Worm (Caenorhabditis elegans) whole organism, young adult: ENCODE results near the gene spe-29.

Experiments
- F10E7.11 ChIP-seq: sonication (generic microtip); optimal IDR thresholded peaks from 2 replicates; lab custom pipeline; 2017; ENCODE audit warnings: mild to moderate bottlenecking, missing genetic modification characterization, moderate library complexity, missing compliant biosample characterization
- F33H1.4 ChIP-seq: fragments of 200-800 bp; sonication (Bioruptor generic); IDR thresholded peaks from 2 replicates; pipeline ENCODE4 v1.3.6; 2022; ENCODE audit warnings: missing genetic modification reagents, missing genetic modification characterization, missing compliant biosample characterization
- F39B2.1 ChIP-seq: fragments of 200-800 bp; sonication (Bioruptor generic); IDR thresholded peaks from 2 replicates; pipeline ENCODE4 v1.3.6; 2022; ENCODE audit warnings: missing genetic modification reagents, missing genetic modification characterization, missing compliant biosample characterization
- F49E8.2 ChIP-seq: sonication (generic microtip); optimal IDR thresholded peaks from 3 replicates; lab custom pipeline; 2017; ENCODE audit warnings: missing genetic modification characterization, mild to moderate bottlenecking, missing compliant biosample characterization, antibody characterized with exemption, moderate library complexity; ENCODE audit not compliant: insufficient read depth
- F57C9.4 ChIP-seq: sonication (generic microtip); optimal IDR thresholded peaks from 2 replicates; lab custom pipeline; 2017; ENCODE audit warnings: mild to moderate bottlenecking, missing genetic modification characterization, missing compliant biosample characterization
- K11D2.4 ChIP-seq: fragments of 200-800 bp; sonication (Bioruptor generic); IDR thresholded peaks from 2 replicates; pipeline ENCODE4 v1.3.6; 2022; ENCODE audit warnings: missing genetic modification reagents, missing genetic modification characterization, missing compliant biosample characterization
- Y53G8AR.9 ChIP-seq: fragments of 200-800 bp; sonication (Bioruptor generic); conservative IDR thresholded peaks from 2 replicates; pipeline ENCODE4 v1.3.6; 2022; ENCODE audit warnings: missing genetic modification reagents, missing genetic modification characterization, missing compliant biosample characterization
- Y67H2A.10 ChIP-seq: fragments of 200-800 bp; sonication (Bioruptor generic); conservative IDR thresholded peaks from 2 replicates; pipeline ENCODE4 v1.3.6; 2022; ENCODE audit warnings: missing genetic modification reagents, missing genetic modification characterization, missing compliant biosample characterization
- Y79H2A.3 ChIP-seq: fragments of 200-800 bp; sonication (Bioruptor generic); conservative IDR thresholded peaks from 2 replicates; pipeline ENCODE4 v1.3.6; 2022; ENCODE audit warnings: missing genetic modification reagents, missing genetic modification characterization, missing compliant biosample characterization
- Y95B8A.8 ChIP-seq: fragments of 200-800 bp; sonication (Bioruptor generic); IDR thresholded peaks from 2 replicates; pipeline ENCODE4 v1.3.6; 2022; ENCODE audit warnings: missing genetic modification reagents, missing genetic modification characterization, missing compliant biosample characterization
- aptf-2 ChIP-seq: fragments of 200-800 bp; sonication (Bioruptor generic); conservative IDR thresholded peaks from 2 replicates; pipeline ENCODE4 v1.3.6; 2022; ENCODE audit warnings: missing genetic modification reagents, missing genetic modification characterization, missing compliant biosample characterization
- aptf-3 ChIP-seq: fragments of 200-800 bp; sonication (Bioruptor generic); IDR thresholded peaks from 2 replicates; pipeline ENCODE4 v1.3.6; 2022; ENCODE audit warnings: missing genetic modification characterization, missing compliant biosample characterization
- attf-5 ChIP-seq: fragments of 200-800 bp; sonication (Bioruptor generic); optimal IDR thresholded peaks from 2 replicates; lab custom pipeline; 2018; ENCODE audit warnings: mild to moderate bottlenecking, missing genetic modification characterization, missing compliant biosample characterization
- attf-6 ChIP-seq: fragments of 200-800 bp; sonication (Bioruptor generic); IDR thresholded peaks from 2 replicates; pipeline ENCODE4 v1.3.6; 2022; ENCODE audit warnings: missing genetic modification reagents, missing genetic modification characterization, missing compliant biosample characterization
- bed-2 ChIP-seq: fragments of 200-800 bp; sonication (Bioruptor generic); IDR thresholded peaks from 2 replicates; pipeline ENCODE4 v1.3.6; 2022; ENCODE audit warnings: missing genetic modification reagents, missing genetic modification characterization, missing compliant biosample characterization
- cebp-1 ChIP-seq, 2 experiments: fragments of 200-800 bp in 1 of 2; sonication (Bioruptor generic) in 1 of 2; sonication (generic microtip) in 1 of 2; IDR thresholded peaks in 1 of 2; optimal IDR thresholded peaks in 1 of 2; 2 replicates each; pipeline versions ENCODE4 v1.3.6 to Lab custom; 2017 to 2022; ENCODE audit warnings: missing compliant biosample characterization in 2 of 2, missing genetic modification characterization in 2 of 2, mild to moderate bottlenecking in 1 of 2, missing genetic modification reagents in 1 of 2, moderate library complexity in 1 of 2
- ceh-27 ChIP-seq: fragments of 200-800 bp; sonication (Bioruptor generic); optimal IDR thresholded peaks from 2 replicates; lab custom pipeline; 2018; ENCODE audit warnings: mild to moderate bottlenecking, missing genetic modification characterization, moderate library complexity, missing compliant biosample characterization
- die-1 ChIP-seq: sonication (generic microtip); optimal IDR thresholded peaks from 2 replicates; lab custom pipeline; 2016; ENCODE audit warnings: missing genotype, mild to moderate bottlenecking, missing genetic modification characterization, missing compliant biosample characterization
- dpl-1 ChIP-seq: fragments of 150-350 bp; optimal IDR thresholded peaks from 2 replicates; lab custom pipeline; 2014; ENCODE audit warnings: missing biosample characterization, missing genetic modification reagents, missing genetic modification characterization
- egl-44 ChIP-seq: fragments of 200-800 bp; sonication (Bioruptor generic); IDR thresholded peaks from 2 replicates; pipeline ENCODE4 v1.3.6; 2022; ENCODE audit warnings: missing genetic modification reagents, missing genetic modification characterization, missing compliant biosample characterization
- egrh-3 ChIP-seq: fragments of 200-800 bp; sonication (Bioruptor generic); IDR thresholded peaks from 2 replicates; pipeline ENCODE4 v1.3.6; 2022; ENCODE audit warnings: missing genetic modification reagents, missing genetic modification characterization, missing compliant biosample characterization
- ets-4 ChIP-seq: fragments of 200-800 bp; sonication (Bioruptor generic); optimal IDR thresholded peaks from 2 replicates; lab custom pipeline; 2018; ENCODE audit warnings: mild to moderate bottlenecking, missing genetic modification characterization, missing compliant biosample characterization
- fkh-3 ChIP-seq: sonication (generic microtip); optimal IDR thresholded peaks from 2 replicates; lab custom pipeline; 2016; ENCODE audit warnings: mild to moderate bottlenecking, missing genetic modification characterization, missing compliant biosample characterization
- gei-17 ChIP-seq: fragments of 200-800 bp; sonication (Bioruptor generic); optimal IDR thresholded peaks from 2 replicates; lab custom pipeline; 2018; ENCODE audit warnings: mild to moderate bottlenecking, missing genetic modification characterization, missing compliant biosample characterization
- hlh-12 ChIP-seq: sonication (generic microtip); optimal IDR thresholded peaks from 2 replicates; lab custom pipeline; 2016; ENCODE audit warnings: missing genetic modification characterization, missing compliant biosample characterization
- hsf-1 ChIP-seq: fragments of 200-800 bp; sonication (Bioruptor generic); IDR thresholded peaks from 2 replicates; pipeline ENCODE4 v1.3.6; 2022; ENCODE audit warnings: missing genetic modification reagents, missing genetic modification characterization, missing compliant biosample characterization
- let-607 ChIP-seq, 2 experiments: fragments of 200-800 bp in 1 of 2; sonication (Bioruptor generic) in 1 of 2; sonication (generic microtip) in 1 of 2; optimal IDR thresholded peaks; 2 replicates each; lab custom pipeline; 2016 to 2018; ENCODE audit warnings: mild to moderate bottlenecking in 2 of 2, missing compliant biosample characterization in 2 of 2, missing genetic modification characterization in 2 of 2, moderate library complexity in 2 of 2, missing genotype in 1 of 2
- lin-26 ChIP-seq: fragments of 200-800 bp; sonication (Bioruptor generic); IDR thresholded peaks from 2 replicates; pipeline ENCODE4 v1.3.6; 2022; ENCODE audit warnings: missing genetic modification reagents, missing genetic modification characterization, missing compliant biosample characterization
- lin-35 ChIP-seq, 3 experiments: fragments of 150-350 bp in 2 of 3; sonication (generic microtip) in 1 of 3; optimal IDR thresholded peaks; 2 replicates each; lab custom pipeline; 2014 to 2018; ENCODE audit warnings: missing biosample characterization in 3 of 3, missing genetic modification characterization in 3 of 3, missing genetic modification reagents in 3 of 3
- lin-40 ChIP-seq: sonication (generic microtip); optimal IDR thresholded peaks from 2 replicates; lab custom pipeline; 2016; ENCODE audit warnings: missing genetic modification characterization, mild to moderate bottlenecking, missing compliant biosample characterization, missing genotype, missing genetic modification reagents
- lsl-1 ChIP-seq: fragments of 200-800 bp; sonication (Bioruptor generic); optimal IDR thresholded peaks from 2 replicates; lab custom pipeline; 2018; ENCODE audit warnings: mild to moderate bottlenecking, missing genetic modification characterization, moderate library complexity, missing compliant biosample characterization
- madf-6 ChIP-seq: fragments of 200-800 bp; sonication (Bioruptor generic); IDR thresholded peaks from 2 replicates; pipeline ENCODE4 v1.3.6; 2022; ENCODE audit warnings: missing genetic modification reagents, missing genetic modification characterization, missing compliant biosample characterization
- mxl-1 ChIP-seq: sonication (generic microtip); optimal IDR thresholded peaks from 2 replicates; lab custom pipeline; 2016; ENCODE audit warnings: missing genetic modification characterization, missing compliant biosample characterization
- nfya-2 ChIP-seq: fragments of 200-800 bp; sonication (Bioruptor generic); IDR thresholded peaks from 2 replicates; pipeline ENCODE4 v1.3.6; 2022; ENCODE audit warnings: missing genetic modification reagents, missing genetic modification characterization, missing compliant biosample characterization
- nfyb-1 ChIP-seq: fragments of 200-800 bp; sonication (Bioruptor generic); IDR thresholded peaks from 2 replicates; pipeline ENCODE4 v1.3.6; 2022; ENCODE audit warnings: missing genetic modification reagents, missing genetic modification characterization, missing compliant biosample characterization
- nhr-179 ChIP-seq: sonication (generic microtip); optimal IDR thresholded peaks from 2 replicates; lab custom pipeline; 2016; ENCODE audit warnings: mild to moderate bottlenecking, missing genetic modification characterization, missing compliant biosample characterization
- nhr-27 ChIP-seq: fragments of 200-800 bp; sonication (Bioruptor generic); optimal IDR thresholded peaks from 2 replicates; lab custom pipeline; 2018; ENCODE audit warnings: mild to moderate bottlenecking, missing genetic modification characterization, moderate library complexity, missing compliant biosample characterization
- nhr-80 ChIP-seq: sonication (generic microtip); optimal IDR thresholded peaks from 2 replicates; lab custom pipeline; 2016; ENCODE audit warnings: missing genetic modification characterization, missing compliant biosample characterization
- nhr-90 ChIP-seq: sonication (generic microtip); optimal IDR thresholded peaks from 2 replicates; lab custom pipeline; 2016; ENCODE audit warnings: missing genotype, mild to moderate bottlenecking, missing genetic modification characterization, missing compliant biosample characterization
- rec-8 ChIP-seq, 2 experiments: sonication (generic microtip); optimal IDR thresholded peaks; 2 replicates each; lab custom pipeline; 2016; ENCODE audit warnings: mild to moderate bottlenecking in 2 of 2, missing genetic modification characterization in 2 of 2, missing genetic modification reagents in 2 of 2, missing genotype in 2 of 2, missing biosample characterization in 1 of 2, missing compliant biosample characterization in 1 of 2, moderate library complexity in 1 of 2
- rpc-1 ChIP-seq, 2 experiments: fragments of 150-350 bp in 1 of 2; sonication (generic microtip) in 1 of 2; optimal IDR thresholded peaks; 2 replicates each; lab custom pipeline; 2014 to 2018; ENCODE audit warnings: missing biosample characterization in 1 of 2, missing genetic modification characterization in 1 of 2, missing genetic modification reagents in 1 of 2, missing genotype in 1 of 2
- sea-2 ChIP-seq: fragments of 200-800 bp; sonication (Bioruptor generic); IDR thresholded peaks from 2 replicates; pipeline ENCODE4 v1.3.6; 2022; ENCODE audit warnings: missing genetic modification characterization, missing compliant biosample characterization
- snpc-4 ChIP-seq, 5 experiments: fragments of 150-350 bp in 1 of 5; sonication (generic microtip) in 4 of 5; optimal IDR thresholded peaks; 2 replicates each; lab custom pipeline; 2014 to 2018; ENCODE audit warnings: missing genetic modification characterization in 5 of 5, missing biosample characterization in 3 of 5, antibody characterized with exemption in 2 of 5, mild to moderate bottlenecking in 2 of 5, missing compliant biosample characterization in 2 of 5, missing genotype in 2 of 5, moderate library complexity in 2 of 5, missing genetic modification reagents in 1 of 5
- tlf-1 ChIP-seq: fragments of 200-800 bp; sonication (Bioruptor generic); optimal IDR thresholded peaks from 2 replicates; lab custom pipeline; 2018; ENCODE audit warnings: mild to moderate bottlenecking, missing genetic modification characterization, missing compliant biosample characterization
- unc-62 ChIP-seq: fragments of 150-350 bp; optimal IDR thresholded peaks from 2 replicates; lab custom pipeline; 2014; ENCODE audit warnings: missing biosample characterization, missing genetic modification reagents, missing genetic modification characterization
- ztf-25 ChIP-seq: fragments of 200-800 bp; sonication (Bioruptor generic); IDR thresholded peaks from 2 replicates; pipeline ENCODE4 v1.3.6; 2022; ENCODE audit warnings: missing genetic modification reagents, missing genetic modification characterization, missing compliant biosample characterization
- ztf-28 ChIP-seq: fragments of 200-800 bp; sonication (Bioruptor generic); IDR thresholded peaks from 2 replicates; pipeline ENCODE4 v1.3.6; 2022; ENCODE audit warnings: missing genetic modification reagents, missing genetic modification characterization, missing compliant biosample characterization

The spe-29 gene

DNA sequence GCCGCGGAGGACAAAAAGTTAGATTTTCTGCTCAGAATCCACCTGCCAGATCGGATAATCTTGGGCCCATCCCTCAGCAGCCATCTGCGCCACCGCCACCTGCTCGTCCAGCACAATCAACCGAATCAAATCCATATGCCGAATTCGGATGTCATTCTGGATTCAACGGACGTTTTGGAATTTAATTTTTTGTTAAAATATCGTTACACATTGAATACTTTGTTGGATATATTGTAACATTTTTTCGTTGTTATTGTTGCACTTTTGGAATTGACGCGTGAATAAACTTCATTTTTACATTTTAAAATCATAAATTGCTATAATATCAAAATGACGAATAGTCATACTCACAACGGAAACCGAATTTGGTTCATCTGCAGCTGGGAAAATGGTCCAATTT is at the start of gene spe-29:
Gene spe-29, plus strand, starts transcription at position 301 of the 400 bp plus-strand sequence.
- TF ChIP-seq die-1 (tag; lab: Kevin White, UChicago): no peak
- TF ChIP-seq bed-2: no peak
- TF ChIP-seq gei-17: no peak
- no peak for TF ChIP-seq rpc-1 (optimal IDR thresholded peaks at IDR 0.05; lab: Kevin White, UChicago)
- TF ChIP-seq rpc-1 (tag; optimal IDR thresholded peaks at IDR 0.05; lab: Kevin White, UChicago): no peak
- no peak for TF ChIP-seq hsf-1
- no peak for TF ChIP-seq lin-40
- no peak for TF ChIP-seq F39B2.1 (GFP tag; lab: Robert Waterston, UW)
- TF ChIP-seq nfyb-1 (GFP tag; lab: Robert Waterston, UW): no peak
- TF ChIP-seq attf-6: no peak
- TF ChIP-seq F10E7.11 (tag; lab: Kevin White, UChicago): no peak
- TF ChIP-seq hlh-12 (tag; lab: Kevin White, UChicago): no peak

DNA sequence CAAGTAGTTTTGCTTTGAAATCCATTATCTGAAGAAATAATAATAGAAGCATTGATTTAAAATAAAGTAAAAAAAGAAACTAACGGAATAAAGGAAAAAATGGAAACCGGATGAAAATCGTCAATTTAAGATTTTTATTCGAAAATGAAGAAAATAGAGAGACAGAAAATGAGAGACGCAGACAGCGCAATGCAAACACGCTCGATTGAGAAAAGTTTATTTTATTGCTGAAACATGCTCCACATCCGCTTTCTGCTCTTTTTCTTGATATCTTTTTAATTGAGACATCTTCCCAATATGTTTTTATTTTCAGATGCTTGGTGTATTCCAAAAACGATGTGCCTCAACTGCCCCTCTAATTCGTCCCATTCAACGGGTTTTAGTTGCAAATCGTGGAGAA is 49.4 kb upstream of the spe-29 start, which contains the start of the genes prp-18 and mccc-1:
Gene prp-18, minus strand, starts transcription at position 127 of the 400 bp plus-strand sequence.
Gene mccc-1, plus strand, starts transcription at position 314 of the 400 bp plus-strand sequence.
- no peak for TF ChIP-seq Y67H2A.10
- TF ChIP-seq lin-26 (GFP tag; lab: Robert Waterston, UW): no peak
- TF ChIP-seq F49E8.2: peak; percentile 12
- TF ChIP-seq nhr-27 (tag; lab: Kevin White, UChicago): no peak
- no peak for TF ChIP-seq cebp-1 (GFP tag; IDR thresholded peaks at IDR 0.05; lab: Robert Waterston, UW)
- no peak for TF ChIP-seq cebp-1 (tag; optimal IDR thresholded peaks at IDR 0.05; lab: Kevin White, UChicago)
- peak; percentile 40 for TF ChIP-seq lsl-1 (GFP tag; lab: Kevin White, UChicago)
- TF ChIP-seq sea-2 (GFP tag; lab: Robert Waterston, UW): no peak
- no peak for TF ChIP-seq nhr-179
- no peak for TF ChIP-seq F57C9.4 (tag; lab: Kevin White, UChicago)
- peak; percentile 33 for TF ChIP-seq nhr-80
- TF ChIP-seq nhr-90 (tag; lab: Kevin White, UChicago): no peak
- no peak for TF ChIP-seq ets-4 (GFP tag; lab: Kevin White, UChicago)
- no peak for TF ChIP-seq mxl-1 (tag; lab: Kevin White, UChicago)
- TF ChIP-seq aptf-2 (GFP tag; lab: Robert Waterston, UW): no peak
- TF ChIP-seq Y95B8A.8: no peak
- no peak for TF ChIP-seq unc-62
- no peak for TF ChIP-seq ztf-25 (GFP tag; lab: Robert Waterston, UW)
- no peak for TF ChIP-seq nfya-2 (GFP tag; lab: Robert Waterston, UW)
- TF ChIP-seq Y53G8AR.9 (GFP tag; lab: Robert Waterston, UW): no peak
- TF ChIP-seq egl-44 (GFP tag; lab: Robert Waterston, UW): no peak
- no peak for TF ChIP-seq egrh-3 (GFP tag; lab: Robert Waterston, UW)
- TF ChIP-seq ztf-28: no peak
- TF ChIP-seq tlf-1 (GFP tag; lab: Kevin White, UChicago): no peak
- TF ChIP-seq F33H1.4 (GFP tag; lab: Robert Waterston, UW): peak; percentile 47; the same call in 1 of the 2 replicates
- TF ChIP-seq aptf-3 (GFP tag; lab: Robert Waterston, UW): no peak
- no peak for TF ChIP-seq fkh-3 (tag; lab: Kevin White, UChicago)
- TF ChIP-seq rec-8 (tag; optimal IDR thresholded peaks at IDR 0.05; lab: Kevin White, UChicago): no peak
- TF ChIP-seq snpc-4 (GFP tag; optimal IDR thresholded peaks at IDR 0.05; lab: Kevin White, UChicago): no peak
- peak in 2 of 4 experiments; percentile 35 to 44 for TF ChIP-seq snpc-4 (tag; optimal IDR thresholded peaks at IDR 0.05; lab: Kevin White, UChicago)
- no peak for TF ChIP-seq Y79H2A.3 (GFP tag; lab: Robert Waterston, UW)
- TF ChIP-seq let-607 (tag; optimal IDR thresholded peaks at IDR 0.05; lab: Kevin White, UChicago): no peak
- TF ChIP-seq lin-35 (GFP tag; optimal IDR thresholded peaks at IDR 0.05; lab: Kevin White, UChicago): no peak
- peak; percentile 20 for TF ChIP-seq dpl-1 (GFP tag; lab: Kevin White, UChicago)
- no peak for TF ChIP-seq ceh-27 (GFP tag; lab: Kevin White, UChicago)
- no peak for TF ChIP-seq K11D2.4 (GFP tag; lab: Robert Waterston, UW)
- TF ChIP-seq madf-6: peak; percentile 23; the same call in 1 of the 2 replicates
- peak; percentile 25 for TF ChIP-seq attf-5 (GFP tag; lab: Kevin White, UChicago)
